Worm (Caenorhabditis elegans) whole organism, L1 larva: ENCODE measurements around the gene M05D6.2.
A peak's percentile ranks its signal among the peaks of the same experiment; 100 is the strongest.

Source experiments
- Y116A8C.19 ChIP-seq: sonication (generic microtip); optimal IDR thresholded peaks from 2 replicates; lab custom pipeline; 2016; ENCODE audit warnings: missing compliant biosample characterization, missing genetic modification characterization, borderline replicate concordance
- ama-1 ChIP-seq: fragments of 150-350 bp; optimal IDR thresholded peaks from 2 replicates; lab custom pipeline; 2014
- blmp-1 ChIP-seq: fragments of 150-350 bp; optimal IDR thresholded peaks from 2 replicates; lab custom pipeline; 2014; ENCODE audit warnings: missing biosample characterization, missing genetic modification characterization
- ceh-8 ChIP-seq: fragments of 200-800 bp; sonication (Bioruptor generic); optimal IDR thresholded peaks from 2 replicates; lab custom pipeline; 2018; ENCODE audit warnings: mild to moderate bottlenecking, missing genetic modification characterization, moderate library complexity, missing compliant biosample characterization
- ceh-82 ChIP-seq, 3 experiments: fragments of 150-350 bp in 1 of 3; sonication (generic microtip) in 2 of 3; optimal IDR thresholded peaks; 2 replicates each; lab custom pipeline; 2014 to 2017; ENCODE audit warnings: missing biosample characterization in 3 of 3, missing genetic modification characterization in 3 of 3
- ceh-88 ChIP-seq: fragments of 200-800 bp; sonication (Bioruptor generic); IDR thresholded peaks from 2 replicates; pipeline ENCODE4 v1.3.6; 2022; ENCODE audit warnings: missing genetic modification characterization, missing compliant biosample characterization
- dpl-1 ChIP-seq, 3 experiments: fragments of 150-350 bp in 2 of 3; sonication (generic microtip) in 1 of 3; optimal IDR thresholded peaks; 2 replicates each; lab custom pipeline; 2014 to 2017; ENCODE audit warnings: missing biosample characterization in 3 of 3, missing genetic modification characterization in 3 of 3, missing genetic modification reagents in 3 of 3
- efl-1 ChIP-seq, 4 experiments: fragments of 150-350 bp; optimal IDR thresholded peaks in 3 of 4; peaks in 1 of 4; 1 replicate in 1 of 4; 2 replicates in 3 of 4; lab custom pipeline; 2014; ENCODE audit warnings: missing biosample characterization in 2 of 4, missing genetic modification characterization in 2 of 4, missing genetic modification reagents in 2 of 4
- egl-13 ChIP-seq: sonication (generic microtip); optimal IDR thresholded peaks from 2 replicates; lab custom pipeline; 2016; ENCODE audit warnings: missing genotype, missing genetic modification reagents, missing genetic modification characterization, missing compliant biosample characterization
- elt-2 ChIP-seq: sonication (generic microtip); optimal IDR thresholded peaks from 2 replicates; lab custom pipeline; 2016; ENCODE audit warnings: missing genetic modification characterization, mild to moderate bottlenecking, inconsistent platforms, missing compliant biosample characterization, missing genetic modification reagents
- elt-3 ChIP-seq, 6 experiments: fragments of 150-350 bp in 1 of 6; sonication (generic microtip); optimal IDR thresholded peaks; 2 replicates each; lab custom pipeline; 2017 to 2018; ENCODE audit warnings: missing biosample characterization in 6 of 6, missing genetic modification characterization in 6 of 6, inconsistent platforms in 1 of 6
- hpl-2 ChIP-seq: fragments of 150-350 bp; optimal IDR thresholded peaks from 2 replicates; lab custom pipeline; 2014; ENCODE audit warnings: missing biosample characterization, missing genetic modification reagents, missing genetic modification characterization
- lin-14 ChIP-seq: fragments of 200-800 bp; sonication (Bioruptor generic); optimal IDR thresholded peaks from 2 replicates; lab custom pipeline; 2018; ENCODE audit warnings: mild to moderate bottlenecking, missing genetic modification characterization, moderate library complexity, missing compliant biosample characterization
- lin-15B ChIP-seq: fragments of 150-350 bp; sonication (generic microtip); optimal IDR thresholded peaks from 3 replicates; lab custom pipeline; 2014; ENCODE audit warnings: missing biosample characterization, missing genetic modification characterization
- lin-35 ChIP-seq, 2 experiments: fragments of 150-350 bp; optimal IDR thresholded peaks; 2 replicates each; lab custom pipeline; 2014; ENCODE audit warnings: missing biosample characterization in 2 of 2, missing genetic modification characterization in 2 of 2, missing genetic modification reagents in 2 of 2
- lsy-2 ChIP-seq, 2 experiments: fragments of 150-350 bp; optimal IDR thresholded peaks; 2 replicates each; lab custom pipeline; 2014; ENCODE audit warnings: missing biosample characterization in 2 of 2, missing genetic modification characterization in 2 of 2
- mdl-1 ChIP-seq, 2 experiments: fragments of 150-350 bp; optimal IDR thresholded peaks; 2 replicates each; lab custom pipeline; 2014 to 2017; ENCODE audit warnings: missing biosample characterization in 2 of 2, missing genetic modification characterization in 2 of 2, inconsistent platforms in 1 of 2
- mep-1 ChIP-seq: fragments of 150-350 bp; optimal IDR thresholded peaks from 2 replicates; lab custom pipeline; 2014; ENCODE audit warnings: missing biosample characterization, missing genetic modification characterization
- nhr-11 ChIP-seq: fragments of 150-350 bp; optimal IDR thresholded peaks from 2 replicates; lab custom pipeline; 2014; ENCODE audit warnings: missing biosample characterization, missing genetic modification characterization
- nhr-19 ChIP-seq: fragments of 200-800 bp; sonication (Bioruptor generic); conservative IDR thresholded peaks from 2 replicates; pipeline ENCODE4 v1.3.6; 2022; ENCODE audit warnings: missing genetic modification characterization, missing compliant biosample characterization
- nhr-20 ChIP-seq: sonication (generic microtip); optimal IDR thresholded peaks from 2 replicates; lab custom pipeline; 2016; ENCODE audit warnings: mild to moderate bottlenecking, missing genetic modification characterization, missing compliant biosample characterization
- nhr-237 ChIP-seq: fragments of 150-350 bp; optimal IDR thresholded peaks from 2 replicates; lab custom pipeline; 2014; ENCODE audit warnings: missing biosample characterization, missing genetic modification characterization
- nhr-47 ChIP-seq: sonication (generic microtip); optimal IDR thresholded peaks from 2 replicates; lab custom pipeline; 2016; ENCODE audit warnings: mild to moderate bottlenecking, missing genetic modification characterization, moderate library complexity, missing compliant biosample characterization
- nhr-71 ChIP-seq: sonication (generic microtip); optimal IDR thresholded peaks from 2 replicates; lab custom pipeline; 2016; ENCODE audit warnings: mild to moderate bottlenecking, missing genetic modification characterization, moderate library complexity, missing compliant biosample characterization
- nhr-85 ChIP-seq: sonication (generic microtip); peaks from one replicate; lab custom pipeline; 2016; ENCODE audit warnings: missing genetic modification characterization, inconsistent platforms, missing compliant biosample characterization
- nhr-90 ChIP-seq: sonication (generic microtip); optimal IDR thresholded peaks from 2 replicates; lab custom pipeline; 2016; ENCODE audit warnings: mild to moderate bottlenecking, missing genetic modification characterization, missing compliant biosample characterization; ENCODE audit not compliant: poor library complexity
- rnt-1 ChIP-seq: sonication (generic microtip); optimal IDR thresholded peaks from 2 replicates; lab custom pipeline; 2016; ENCODE audit warnings: mild to moderate bottlenecking, missing genetic modification characterization, moderate library complexity, missing compliant biosample characterization
- skn-1 ChIP-seq: fragments of 150-350 bp; optimal IDR thresholded peaks from 2 replicates; lab custom pipeline; 2014; ENCODE audit warnings: missing biosample characterization, missing genetic modification characterization
- snu-23 ChIP-seq: sonication (generic microtip); optimal IDR thresholded peaks from 2 replicates; lab custom pipeline; 2016; ENCODE audit warnings: missing genetic modification characterization, missing compliant biosample characterization
- sup-37 ChIP-seq: fragments of 200-800 bp; sonication (Bioruptor generic); optimal IDR thresholded peaks from 2 replicates; lab custom pipeline; 2018; ENCODE audit warnings: mild to moderate bottlenecking, missing genetic modification characterization, missing compliant biosample characterization
- tbx-2 ChIP-seq: sonication (generic microtip); optimal IDR thresholded peaks from 2 replicates; lab custom pipeline; 2016; ENCODE audit warnings: missing genetic modification characterization, missing compliant biosample characterization
- unc-30 ChIP-seq: sonication (generic microtip); optimal IDR thresholded peaks from 2 replicates; lab custom pipeline; 2017; ENCODE audit warnings: missing biosample characterization, missing genetic modification characterization
- unc-86 ChIP-seq: sonication (generic microtip); optimal IDR thresholded peaks from 2 replicates; lab custom pipeline; 2016; ENCODE audit warnings: missing genetic modification characterization, missing compliant biosample characterization
- zag-1 ChIP-seq: fragments of 150-350 bp; optimal IDR thresholded peaks from 2 replicates; lab custom pipeline; 2014; ENCODE audit warnings: missing biosample characterization, missing genetic modification characterization
- ztf-4 ChIP-seq: fragments of 150-350 bp; optimal IDR thresholded peaks from 2 replicates; lab custom pipeline; 2014; ENCODE audit warnings: missing biosample characterization, missing genetic modification characterization

Gene M05D6.2

DNA sequence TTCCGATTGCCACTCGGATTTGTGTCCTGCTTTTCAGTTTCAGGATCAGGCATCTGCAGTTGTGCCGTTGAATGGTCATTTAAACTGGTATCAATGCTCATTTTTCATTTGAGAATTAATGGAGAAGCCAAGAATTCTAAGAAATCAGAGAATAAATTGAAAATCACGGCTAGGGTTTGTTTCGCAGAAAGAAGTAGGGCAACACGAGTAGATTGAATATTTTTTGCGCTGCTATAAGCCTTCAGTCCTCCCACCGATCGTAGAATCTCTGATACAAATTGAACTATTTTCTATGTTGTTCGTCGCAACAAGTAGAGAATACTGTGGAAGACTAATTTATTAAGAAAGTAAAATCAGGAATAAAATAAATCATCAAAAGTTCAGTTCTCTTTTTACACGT is 30.9 kb upstream of the M05D6.2 start, which contains the start of gene acp-3:
Gene acp-3, minus strand, starts transcription at position 101 of the 400 bp plus-strand sequence.
- TF ChIP-seq skn-1 = no peak
- no peak for TF ChIP-seq efl-1 (optimal IDR thresholded peaks at IDR 0.05; lab: Kevin White, UChicago)
- peak in 1 of 2 experiments; percentile 45 for TF ChIP-seq efl-1 (GFP tag; optimal IDR thresholded peaks at IDR 0.05 in 1 of 2; lab: Kevin White, UChicago)

DNA sequence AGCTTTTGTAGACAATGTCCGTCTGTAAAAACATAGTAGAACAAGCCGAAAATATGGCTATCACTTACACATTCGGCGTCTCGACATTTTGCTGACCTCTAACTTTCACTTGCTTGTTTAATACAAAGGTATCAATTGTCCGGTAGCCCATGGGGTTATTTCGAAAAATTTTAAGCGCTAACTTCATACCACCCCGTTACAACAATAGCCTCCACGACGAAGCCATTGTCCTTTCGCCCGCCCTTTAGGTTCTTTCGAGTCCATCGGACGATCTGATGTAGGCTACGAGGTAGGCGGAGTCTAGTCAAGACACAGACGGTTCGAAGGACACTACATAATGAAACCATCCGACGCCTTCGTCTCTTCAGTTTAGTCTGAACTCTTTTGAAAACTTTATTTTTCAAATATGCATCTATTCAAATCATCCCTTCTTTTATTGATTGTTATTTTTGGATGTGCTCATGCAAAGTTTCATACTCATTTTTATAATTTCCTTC is 29.1 kb upstream of the M05D6.2 start, which contains the start of gene lips-10:
Gene lips-10, plus strand, starts transcription at position 378 of the 497 bp plus-strand sequence.
- TF ChIP-seq blmp-1 (tag; lab: Kevin White, UChicago) = peak; percentile 49
- no peak for TF ChIP-seq nhr-20
- no peak for TF ChIP-seq egl-13 (tag; lab: Kevin White, UChicago)
- TF ChIP-seq nhr-85 (tag; lab: Kevin White, UChicago) = peak; percentile 71
- TF ChIP-seq elt-3 (tag; optimal IDR thresholded peaks at IDR 0.05; lab: Kevin White, UChicago) = peak in 1 of 6 experiments; percentile 22

DNA sequence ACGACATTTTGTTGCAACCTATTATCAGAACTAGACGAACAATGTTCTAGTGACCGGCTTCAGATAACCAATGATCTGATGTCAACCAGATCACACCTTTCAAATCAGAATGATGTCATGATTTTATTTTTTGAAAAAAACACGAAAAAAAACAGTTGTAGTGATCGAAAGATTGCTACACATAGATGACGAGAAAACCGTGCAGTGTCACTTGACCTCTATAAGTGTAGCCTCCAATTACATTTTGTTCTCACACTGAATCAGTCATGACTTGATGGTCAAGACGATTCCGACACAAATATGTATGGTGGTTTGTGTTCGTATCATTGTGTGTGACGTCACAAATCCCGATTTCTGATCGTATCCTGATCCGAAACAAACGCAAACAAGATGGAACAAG is 27.8 kb upstream of the M05D6.2 start:
- TF ChIP-seq blmp-1 (tag; lab: Kevin White, UChicago) = peak; percentile 17
- TF ChIP-seq hpl-2 = no peak
- TF ChIP-seq Y116A8C.19 (tag; lab: Kevin White, UChicago) = no peak
- TF ChIP-seq nhr-237 (tag; lab: Kevin White, UChicago) = no peak
- peak in 1 of 2 experiments; percentile 5 for TF ChIP-seq lin-35 (GFP tag; optimal IDR thresholded peaks at IDR 0.05; lab: Kevin White, UChicago)
- TF ChIP-seq sup-37 (GFP tag; lab: Kevin White, UChicago) = no peak
- no peak for TF ChIP-seq elt-3 (tag; optimal IDR thresholded peaks at IDR 0.05; lab: Kevin White, UChicago)
- no peak for TF ChIP-seq lsy-2 (tag; optimal IDR thresholded peaks at IDR 0.05; lab: Kevin White, UChicago)
- TF ChIP-seq nhr-85 (tag; lab: Kevin White, UChicago) = peak; percentile 88
- no peak for TF ChIP-seq ceh-8 (GFP tag; lab: Kevin White, UChicago)
- no peak for TF ChIP-seq skn-1
- no peak for TF ChIP-seq ztf-4 (tag; lab: Kevin White, UChicago)
- TF ChIP-seq ama-1 (lab: Kevin White, UChicago) = peak; percentile 2
- TF ChIP-seq ceh-82 (tag; optimal IDR thresholded peaks at IDR 0.05; lab: Kevin White, UChicago) = no peak
- peak; percentile 8 for TF ChIP-seq lin-14 (GFP tag; lab: Kevin White, UChicago)
- no peak for TF ChIP-seq nhr-11 (tag; lab: Kevin White, UChicago)
- TF ChIP-seq unc-86 (tag; lab: Kevin White, UChicago) = no peak
- TF ChIP-seq nhr-71 (tag; lab: Kevin White, UChicago) = peak; percentile 20
- TF ChIP-seq nhr-20 = peak; percentile 55
- TF ChIP-seq, all 84 proteins: peak for 7

DNA sequence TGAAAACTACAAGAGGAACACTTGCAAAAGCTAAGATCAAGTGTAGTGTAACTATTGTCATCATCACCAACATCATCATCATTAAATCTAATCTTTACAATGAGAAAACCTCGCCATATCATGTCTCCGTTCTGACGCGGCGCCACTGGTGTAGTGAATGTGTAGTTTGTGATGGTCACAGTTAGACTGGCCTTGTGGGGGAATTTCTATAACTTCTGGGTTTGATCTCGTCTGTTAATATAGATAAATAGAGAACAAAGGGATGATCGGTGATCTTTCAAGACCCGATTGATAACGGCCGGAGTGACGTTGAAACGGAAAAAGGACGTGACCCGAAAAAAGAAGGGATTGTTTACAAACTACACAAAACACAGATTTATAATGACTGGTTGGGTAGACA is 27.1 kb upstream of the M05D6.2 start:
- peak in 1 of 2 experiments; percentile 51 for TF ChIP-seq mdl-1 (tag; optimal IDR thresholded peaks at IDR 0.05; lab: Kevin White, UChicago)
- no peak for TF ChIP-seq lin-15B (tag; lab: Kevin White, UChicago)
- TF ChIP-seq tbx-2 (tag; lab: Kevin White, UChicago) = peak; percentile 30
- no peak for TF ChIP-seq Y116A8C.19 (tag; lab: Kevin White, UChicago)
- no peak for TF ChIP-seq unc-30 (tag; lab: Kevin White, UChicago)
- peak; percentile 6 for TF ChIP-seq rnt-1 (tag; lab: Kevin White, UChicago)
- TF ChIP-seq ceh-88 (GFP tag; lab: Robert Waterston, UW) = no peak
- TF ChIP-seq blmp-1 (tag; lab: Kevin White, UChicago) = peak; percentile 77
- peak; percentile 5 for TF ChIP-seq mep-1
- peak; percentile 52 for TF ChIP-seq nhr-90
- peak in 1 of 3 experiments; percentile 1 for TF ChIP-seq dpl-1 (GFP tag; optimal IDR thresholded peaks at IDR 0.05; lab: Kevin White, UChicago)
- TF ChIP-seq zag-1 (tag; lab: Kevin White, UChicago) = no peak
- TF ChIP-seq elt-2 (tag; lab: Kevin White, UChicago) = no peak
- TF ChIP-seq efl-1 (optimal IDR thresholded peaks at IDR 0.05; lab: Kevin White, UChicago) = no peak
- TF ChIP-seq efl-1 (GFP tag; optimal IDR thresholded peaks at IDR 0.05 in 1 of 2; lab: Kevin White, UChicago) = peak in 1 of 2 experiments; percentile 90
- peak; percentile 75 for TF ChIP-seq nhr-71 (tag; lab: Kevin White, UChicago)
- peak; percentile 84 for TF ChIP-seq nhr-20
- peak in 5 of 6 experiments; percentile 19 to 98 (median 87) for TF ChIP-seq elt-3 (tag; optimal IDR thresholded peaks at IDR 0.05; lab: Kevin White, UChicago)
- peak; percentile 48 for TF ChIP-seq snu-23 (GFP tag; lab: Kevin White, UChicago)
- peak; percentile 95 for TF ChIP-seq nhr-85 (tag; lab: Kevin White, UChicago)
- TF ChIP-seq nhr-19 (GFP tag; lab: Robert Waterston, UW) = peak; percentile 37
- TF ChIP-seq nhr-47 (tag; lab: Kevin White, UChicago) = no peak
- peak; percentile 71 for TF ChIP-seq lin-14 (GFP tag; lab: Kevin White, UChicago)
